Worm (Caenorhabditis elegans) whole organism, late embryonic: ENCODE results near the gene F59G1.4.

Source experiments
- T23F11.4 ChIP-seq: fragments of 200-800 bp; sonication (Bioruptor generic); optimal IDR thresholded peaks from 2 replicates; lab custom pipeline; 2018; ENCODE audit warnings: mild to moderate bottlenecking, missing genetic modification characterization, missing compliant biosample characterization
- ama-1 ChIP-seq: fragments of 150-350 bp; optimal IDR thresholded peaks from 2 replicates; lab custom pipeline; 2014
- ceh-14 ChIP-seq: sonication (generic microtip); optimal IDR thresholded peaks from 2 replicates; lab custom pipeline; 2016; ENCODE audit warnings: missing genotype, missing genetic modification characterization, missing compliant biosample characterization
- ceh-24 ChIP-seq: sonication (generic microtip); optimal IDR thresholded peaks from 2 replicates; lab custom pipeline; 2016; ENCODE audit warnings: mild to moderate bottlenecking, missing genetic modification characterization, missing compliant biosample characterization
- elt-2 ChIP-seq: sonication (generic microtip); optimal IDR thresholded peaks from 2 replicates; lab custom pipeline; 2016; ENCODE audit warnings: missing genetic modification reagents, missing genetic modification characterization, missing compliant biosample characterization
- fkh-10 ChIP-seq: fragments of 150-350 bp; optimal IDR thresholded peaks from 2 replicates; lab custom pipeline; 2014; ENCODE audit warnings: missing biosample characterization, missing genetic modification reagents, missing genetic modification characterization
- hlh-8 ChIP-seq: sonication (generic microtip); optimal IDR thresholded peaks from 2 replicates; lab custom pipeline; 2016; ENCODE audit warnings: missing genotype, missing genetic modification characterization, missing compliant biosample characterization
- pag-3 ChIP-seq: sonication (generic microtip); optimal IDR thresholded peaks from 2 replicates; lab custom pipeline; 2016; ENCODE audit warnings: missing compliant biosample characterization, missing genetic modification characterization, borderline replicate concordance
- unc-55 ChIP-seq: sonication (generic microtip); optimal IDR thresholded peaks from 2 replicates; lab custom pipeline; 2017; ENCODE audit warnings: missing biosample characterization, missing genetic modification reagents, missing genetic modification characterization
- unc-86 ChIP-seq: sonication (generic microtip); optimal IDR thresholded peaks from 2 replicates; lab custom pipeline; 2016; ENCODE audit warnings: missing genetic modification characterization, missing compliant biosample characterization

DNA sequence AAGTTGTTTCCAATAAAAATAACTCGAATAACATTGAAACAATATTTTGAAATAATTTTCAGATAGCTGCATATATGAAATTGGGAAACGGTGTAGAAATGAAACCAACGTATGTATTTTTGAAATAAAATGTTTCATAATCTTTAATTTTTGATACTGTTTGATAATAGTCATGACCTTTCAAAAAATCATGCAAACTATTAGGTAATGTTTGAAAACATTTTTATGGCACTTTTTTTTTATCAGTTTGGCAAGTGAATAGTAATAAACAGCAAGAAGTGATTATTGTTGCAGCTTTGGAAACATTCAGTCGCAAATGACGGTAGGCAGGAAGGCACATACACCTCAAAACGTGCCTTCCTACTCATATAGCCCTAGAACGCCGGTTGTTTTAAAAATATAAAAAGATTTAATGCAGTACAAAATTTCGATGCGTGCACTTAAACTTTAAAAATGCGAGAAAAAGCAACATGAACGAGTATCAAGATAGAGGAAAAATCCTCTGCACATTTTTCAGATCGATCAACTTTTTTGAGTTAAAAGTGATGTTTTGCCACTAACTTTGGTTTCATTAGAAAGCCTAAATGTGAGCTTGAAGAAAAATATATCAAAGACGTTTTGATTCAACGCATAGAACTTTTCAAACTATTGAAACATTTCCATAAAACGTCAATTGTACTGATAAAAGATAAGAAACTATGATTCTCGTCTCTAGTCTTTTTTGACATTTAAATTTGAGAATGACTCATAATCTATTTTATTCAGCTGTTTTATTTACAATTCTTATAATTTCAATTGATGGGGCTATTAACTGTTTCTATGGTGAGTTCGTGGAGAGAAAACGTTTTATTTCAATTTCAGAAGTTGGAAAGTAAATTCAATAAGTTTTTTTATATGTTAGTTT lies 30.3 kb upstream of the F59G1.4 start, which contains the start of gene F55C12.19:
- TF ChIP-seq ceh-24 (tag; lab: Kevin White, UChicago) (no peak), ama-1 (lab: Kevin White, UChicago) (no peak), hlh-8 (no peak), pag-3 (tag; lab: Kevin White, UChicago) (no peak), ceh-14 (tag; lab: Kevin White, UChicago) (no peak), fkh-10 (GFP tag; lab: Kevin White, UChicago) (no peak), elt-2 (tag; lab: Kevin White, UChicago) (no peak), T23F11.4 (GFP tag; lab: Kevin White, UChicago) (no peak), unc-86 (tag; lab: Kevin White, UChicago) (no peak), unc-55 (GFP tag; lab: Kevin White, UChicago) (no peak)
